Fruit fly (Drosophila melanogaster): ENCODE results near the gene Pli.

Pli gene

DNA sequence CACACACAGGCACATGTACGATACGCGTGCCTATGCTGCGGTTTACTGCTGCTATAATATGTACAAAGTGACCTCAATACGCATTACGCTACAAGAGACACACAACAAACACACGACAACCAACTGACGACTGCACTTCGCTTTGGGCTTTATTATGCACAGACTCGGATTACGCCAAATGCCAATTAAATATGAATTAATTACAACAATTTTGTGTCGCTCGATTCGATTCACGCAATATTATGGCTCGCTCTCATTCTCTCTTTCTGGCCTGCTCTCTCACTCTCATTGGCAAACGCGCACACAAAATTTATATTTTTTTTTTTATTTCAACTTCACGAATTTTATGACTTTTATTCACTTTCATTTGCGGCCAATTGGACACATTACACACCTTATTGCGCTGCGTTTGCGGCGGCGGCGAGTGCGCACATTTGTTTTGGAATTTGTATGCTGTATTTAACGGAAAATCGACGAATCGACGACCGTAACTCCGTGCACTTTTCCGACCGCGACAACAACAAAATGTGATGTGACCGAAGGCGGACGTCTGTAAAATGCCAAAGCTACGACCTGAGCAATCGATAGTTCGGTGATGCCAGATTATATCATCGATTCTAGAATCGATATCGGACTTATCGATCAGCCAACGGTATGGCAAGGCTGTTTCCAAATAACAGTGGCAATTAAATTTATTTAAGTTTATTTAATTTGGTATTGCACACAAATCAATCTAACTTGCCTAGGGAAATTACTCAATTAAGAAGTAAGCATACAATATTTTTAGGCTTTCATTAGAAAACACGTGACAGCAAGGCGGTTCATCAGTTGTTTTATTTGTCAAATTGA lies 32.9 kb upstream of the Pli start, which contains the start of the genes sba and CG31141 (continued):
- TF ChIP-seq CG11093 (GFP tag; IDR thresholded peaks at IDR 0.05) (no peak), Sox100B (GFP tag; optimal IDR thresholded peaks at IDR 0.05) (no peak), CG17385 (GFP tag; optimal IDR thresholded peaks at IDR 0.05) (peak; percentile 32), Ets65A (GFP tag) (no peak), hbn (GFP tag; IDR thresholded peaks at IDR 0.05; ENCODE audit: partially characterized antibody) (peak; percentile 86), Antp (GFP tag; optimal IDR thresholded peaks at IDR 0.05) (no peak), grau (tag; optimal IDR thresholded peaks at IDR 0.05) (peak; percentile 21), pnt (GFP tag; optimal IDR thresholded peaks at IDR 0.05) (no peak), CG16815 (GFP tag; optimal IDR thresholded peaks at IDR 0.05) (no peak), CG3726 (GFP tag; IDR thresholded peaks at IDR 0.05) (no peak), dan (GFP tag; IDR thresholded peaks at IDR 0.05) (no peak), Lpt (GFP tag; optimal IDR thresholded peaks at IDR 0.05) (no peak), esg (GFP tag; conservative IDR thresholded peaks at IDR 0.05) (no peak), inv (GFP tag; IDR thresholded peaks at IDR 0.05; ENCODE audit: partially characterized antibody) (peak; percentile 78; the same call in 1 of the 2 replicates), CG12155 (GFP tag; optimal IDR thresholded peaks at IDR 0.05) (no peak), CG17829 (tag; optimal IDR thresholded peaks at IDR 0.05) (peak; percentile 3), Hand (GFP tag; optimal IDR thresholded peaks at IDR 0.05) (peak; percentile 6), CG11696 (GFP tag; IDR thresholded peaks at IDR 0.05) (no peak), tna (GFP tag; IDR thresholded peaks at IDR 0.05; ENCODE audit: partially characterized antibody) (peak; percentile 78), CG6791 (GFP tag; IDR thresholded peaks at IDR 0.05; ENCODE audit: partially characterized antibody) (peak; percentile 94), CG8944 (GFP tag; optimal IDR thresholded peaks at IDR 0.05) (no peak), CG7839 (tag; optimal IDR thresholded peaks at IDR 0.05) (peak; percentile 3), Ets97D (GFP tag; optimal IDR thresholded peaks at IDR 0.05) (peak; percentile 84), cwo (GFP tag; optimal IDR thresholded peaks at IDR 0.05) (no peak), CG4730 (GFP tag; IDR thresholded peaks at IDR 0.05) (no peak), CG7786 (GFP tag; optimal IDR thresholded peaks at IDR 0.05) (no peak), pan (optimal IDR thresholded peaks at IDR 0.05) (no peak), pan (GFP tag; optimal IDR thresholded peaks at IDR 0.05 in 1 of 2, IDR thresholded peaks at IDR 0.05 in 1 of 2) (no peak), CG8359 (GFP tag; optimal IDR thresholded peaks at IDR 0.05; ENCODE audit: borderline replicate concordance) (no peak), CG13123 (GFP tag; optimal IDR thresholded peaks at IDR 0.05) (no peak), CG3407 (GFP tag; optimal IDR thresholded peaks at IDR 0.05) (no peak), HLH3B (GFP tag; IDR thresholded peaks at IDR 0.05) (no peak), MTF-1 (GFP tag; optimal IDR thresholded peaks at IDR 0.05; ENCODE audit: borderline replicate concordance) (no peak), eve (GFP tag; optimal IDR thresholded peaks at IDR 0.05) (no peak), CG6689 (GFP tag; IDR thresholded peaks at IDR 0.05) (no peak), CG6654 (GFP tag; optimal IDR thresholded peaks at IDR 0.05) (no peak), CG14710 (tag; optimal IDR thresholded peaks at IDR 0.05) (peak; percentile 35), CG14441 (GFP tag; IDR thresholded peaks at IDR 0.05) (no peak), mld (GFP tag; IDR thresholded peaks at IDR 0.05; ENCODE audit: partially characterized antibody) (peak; percentile 72; the same call in 2 of the 3 replicates), CkIIα-i1 (GFP tag; IDR thresholded peaks at IDR 0.05) (no peak), Poxn (GFP tag; IDR thresholded peaks at IDR 0.05) (no peak), B-H1 (GFP tag; IDR thresholded peaks at IDR 0.05) (no peak), stc (GFP tag; IDR thresholded peaks at IDR 0.05) (no peak; the same call in 1 of the 2 replicates), CG12391 (tag; optimal IDR thresholded peaks at IDR 0.05) (peak; percentile 29), gce (GFP tag; IDR thresholded peaks at IDR 0.05) (no peak), sr (GFP tag; IDR thresholded peaks at IDR 0.05) (no peak), sob (GFP tag; IDR thresholded peaks at IDR 0.05) (peak; percentile 41; the same call in 1 of the 2 replicates), slbo (GFP tag; IDR thresholded peaks at IDR 0.05) (no peak), ind (GFP tag; optimal IDR thresholded peaks at IDR 0.05) (no peak), CrebB (tag; optimal IDR thresholded peaks at IDR 0.05) (peak; percentile 52)

Data from whole organism, embryonic.